Fruit fly (Drosophila melanogaster): Measurements from ENCODE around the gene CG11760.
A peak's percentile ranks its signal among the peaks of the same experiment; 100 is the strongest.

The CG11760 gene

dm6 chr3R:8746354-8746753 is 27.4 kb downstream of the CG11760 start (continued):
- TF ChIP-seq CG16813 (GFP tag; IDR thresholded peaks at IDR 0.05; ENCODE audit: partially characterized antibody) (no peak), odd (GFP tag; optimal IDR thresholded peaks at IDR 0.05) (no peak), CG15269 (tag; optimal IDR thresholded peaks at IDR 0.05) (peak; percentile 43), CG13424 (tag; optimal IDR thresholded peaks at IDR 0.05) (peak; percentile 59), CG6854 (GFP tag; optimal IDR thresholded peaks at IDR 0.05) (peak; percentile 15), CG4617 (GFP tag; optimal IDR thresholded peaks at IDR 0.05; ENCODE audit: borderline replicate concordance) (peak; percentile 17), HLH54F (GFP tag; optimal IDR thresholded peaks at IDR 0.05) (no peak), Dad (GFP tag; optimal IDR thresholded peaks at IDR 0.05) (no peak), ab (GFP tag; optimal IDR thresholded peaks at IDR 0.05) (no peak), her (GFP tag; optimal IDR thresholded peaks at IDR 0.05) (no peak), Side (GFP tag; optimal IDR thresholded peaks at IDR 0.05) (no peak), Lpt (GFP tag; optimal IDR thresholded peaks at IDR 0.05) (no peak), shn (GFP tag; optimal IDR thresholded peaks at IDR 0.05) (no peak), ATbp (GFP tag; optimal IDR thresholded peaks at IDR 0.05) (peak; percentile 37), CTCF (GFP tag; optimal IDR thresholded peaks at IDR 0.05) (no peak), Awh (GFP tag; IDR thresholded peaks at IDR 0.05) (peak; percentile 45; the same call in 1 of the 2 replicates), jumu (GFP tag; optimal IDR thresholded peaks at IDR 0.05) (no peak), Nf-YA (GFP tag; IDR thresholded peaks at IDR 0.05) (peak; percentile 54), E2f2 (GFP tag; IDR thresholded peaks at IDR 0.05) (peak; percentile 37; the same call in 1 of the 2 replicates), run (tag; optimal IDR thresholded peaks at IDR 0.05) (peak; percentile 38), CG16779 (GFP tag; IDR thresholded peaks at IDR 0.05) (no peak), row (GFP tag; IDR thresholded peaks at IDR 0.05) (peak; percentile 69), CG10147 (GFP tag; optimal IDR thresholded peaks at IDR 0.05) (peak; percentile 54), Pdp1 (GFP tag; optimal IDR thresholded peaks at IDR 0.05) (peak; percentile 22 to 31), dimm (GFP tag; IDR thresholded peaks at IDR 0.05) (0 out of 2 replicates have a peak, but pooled peaks have one; percentile 28), Lhr (GFP tag; optimal IDR thresholded peaks at IDR 0.05) (peak; percentile 22), CG32772 (GFP tag; IDR thresholded peaks at IDR 0.05) (no peak), croc (GFP tag; conservative IDR thresholded peaks at IDR 0.05) (peak; percentile 46; the same call in 1 of the 3 replicates), CG15601 (tag; optimal IDR thresholded peaks at IDR 0.05) (peak; percentile 55), CG12155 (GFP tag; optimal IDR thresholded peaks at IDR 0.05) (peak; percentile 29), Meics (GFP tag; optimal IDR thresholded peaks at IDR 0.05) (peak; percentile 46), Doc2 (GFP tag; IDR thresholded peaks at IDR 0.05) (no peak), sob (GFP tag; IDR thresholded peaks at IDR 0.05) (peak; percentile 55; the same call in 1 of the 2 replicates), CG13123 (GFP tag; optimal IDR thresholded peaks at IDR 0.05) (peak; percentile 35), CG12299 (tag; optimal IDR thresholded peaks at IDR 0.05) (peak; percentile 30), CG1233 (GFP tag; optimal IDR thresholded peaks at IDR 0.05) (peak; percentile 6), CG7786 (GFP tag; optimal IDR thresholded peaks at IDR 0.05) (no peak), CG15011 (GFP tag; optimal IDR thresholded peaks at IDR 0.05) (peak; percentile 14), nom (GFP tag; optimal IDR thresholded peaks at IDR 0.05) (no peak), Dp (GFP tag; optimal IDR thresholded peaks at IDR 0.05) (no peak), CG12769 (tag; optimal IDR thresholded peaks at IDR 0.05) (peak; percentile 7), H2.0 (GFP tag; IDR thresholded peaks at IDR 0.05) (0 out of 2 replicates have a peak, but pooled peaks have one; percentile 30), cwo (GFP tag; optimal IDR thresholded peaks at IDR 0.05) (peak; percentile 23), CG12744 (GFP tag; optimal IDR thresholded peaks at IDR 0.05) (no peak), CG9727 (GFP tag; optimal IDR thresholded peaks at IDR 0.05) (peak; percentile 74), repo (GFP tag; optimal IDR thresholded peaks at IDR 0.05) (no peak), H15 (GFP tag; IDR thresholded peaks at IDR 0.05) (peak; percentile 36; the same call in 1 of the 3 replicates), insv (GFP tag; optimal IDR thresholded peaks at IDR 0.05) (no peak), CG12391 (tag; optimal IDR thresholded peaks at IDR 0.05) (peak; percentile 74), h (optimal IDR thresholded peaks at IDR 0.05) (no peak), Mes4 (GFP tag; optimal IDR thresholded peaks at IDR 0.05) (no peak), al (GFP tag; IDR thresholded peaks at IDR 0.05) (0 out of 2 replicates have a peak, but pooled peaks have one; percentile 22)
